Fruit fly (Drosophila melanogaster) whole organism, embryonic: ENCODE data around the gene Kr-h2.

ENCODE experiments used
- Adf1 ChIP-seq: fragments of 200-800 bp; sonication (Bioruptor generic); IDR thresholded peaks from 2 replicates; pipeline ENCODE4 v1.3.6; 2022; ENCODE audit warnings: missing biosample characterization, missing genetic modification characterization
- Asciz ChIP-seq: fragments of 200-800 bp; sonication (Bioruptor generic); optimal IDR thresholded peaks from 2 replicates; lab custom pipeline; 2017; ENCODE audit warnings: missing biosample characterization, mild to moderate bottlenecking, missing genetic modification characterization, missing genetic modification reagents
- Bgb ChIP-seq: fragments of 200-800 bp; sonication (Bioruptor generic); IDR thresholded peaks from 2 replicates; pipeline ENCODE4 v1.3.6; 2022; ENCODE audit warnings: missing biosample characterization, missing genetic modification characterization; ENCODE audit not compliant: partially characterized antibody
- CG11456 ChIP-seq: fragments of 200-800 bp; sonication (Bioruptor generic); IDR thresholded peaks from 3 replicates; pipeline ENCODE4 v1.3.6; 2022; ENCODE audit warnings: missing biosample characterization, missing genetic modification characterization
- CG11504 ChIP-seq: fragments of 200-800 bp; sonication (Bioruptor generic); optimal IDR thresholded peaks from 3 replicates; lab custom pipeline; 2019; ENCODE audit warnings: missing biosample characterization, mild to moderate bottlenecking, missing genetic modification characterization, moderate library complexity
- CG12071 ChIP-seq: fragments of 200-800 bp; sonication (Bioruptor generic); optimal IDR thresholded peaks from 3 replicates; lab custom pipeline; 2018; ENCODE audit warnings: missing biosample characterization, mild to moderate bottlenecking, missing genetic modification characterization
- CG12155 ChIP-seq: fragments of 200-800 bp; sonication (Bioruptor generic); optimal IDR thresholded peaks from 3 replicates; lab custom pipeline; 2016; ENCODE audit warnings: missing biosample characterization, missing genetic modification characterization
- CG14860 ChIP-seq: fragments of 200-800 bp; sonication (Bioruptor generic); IDR thresholded peaks from 3 replicates; pipeline ENCODE4 v1.3.6; 2022; ENCODE audit warnings: missing biosample characterization, missing genetic modification characterization; ENCODE audit not compliant: partially characterized antibody
- CG15514 ChIP-seq: fragments of 200-800 bp; sonication (Bioruptor generic); optimal IDR thresholded peaks from 3 replicates; lab custom pipeline; 2017; ENCODE audit warnings: missing biosample characterization, missing genetic modification characterization, mild to moderate bottlenecking, moderate library complexity, missing genetic modification reagents
- CG16779 ChIP-seq: fragments of 200-800 bp; sonication (Bioruptor generic); IDR thresholded peaks from 2 replicates; pipeline ENCODE4 v1.3.6; 2022; ENCODE audit warnings: missing biosample characterization, missing genetic modification characterization
- CG17568 ChIP-seq: fragments of 200-800 bp; sonication (Bioruptor generic); optimal IDR thresholded peaks from 2 replicates; lab custom pipeline; 2018; ENCODE audit warnings: missing biosample characterization, mild to moderate bottlenecking, missing genetic modification characterization, moderate library complexity
- CG18599 ChIP-seq: fragments of 200-800 bp; sonication (Bioruptor generic); optimal IDR thresholded peaks from 3 replicates; lab custom pipeline; 2017; ENCODE audit warnings: missing biosample characterization, missing genetic modification characterization, mild to moderate bottlenecking, moderate library complexity, missing genetic modification reagents
- CG2202 ChIP-seq: fragments of 200-800 bp; sonication (Bioruptor generic); optimal IDR thresholded peaks from 2 replicates; lab custom pipeline; 2018; ENCODE audit warnings: missing biosample characterization, mild to moderate bottlenecking, missing genetic modification characterization
- CG2712 ChIP-seq: fragments of 200-800 bp; optimal IDR thresholded peaks from 3 replicates; lab custom pipeline; 2019; ENCODE audit warnings: missing biosample characterization, mild to moderate bottlenecking, missing genetic modification characterization, moderate library complexity
- CG3065 ChIP-seq: fragments of 200-800 bp; sonication (Bioruptor generic); optimal IDR thresholded peaks from 2 replicates; lab custom pipeline; 2016; ENCODE audit warnings: missing biosample characterization, missing genetic modification characterization
- CG32767 ChIP-seq: fragments of 200-800 bp; sonication (Bioruptor generic); IDR thresholded peaks from 2 replicates; pipeline ENCODE4 v1.3.6; 2022; ENCODE audit warnings: missing biosample characterization, missing genetic modification characterization
- CG4820 ChIP-seq: fragments of 200-800 bp; sonication (Bioruptor generic); optimal IDR thresholded peaks from 3 replicates; lab custom pipeline; 2016; ENCODE audit warnings: missing biosample characterization, missing genetic modification characterization
- CG6175 ChIP-seq: fragments of 200-800 bp; sonication (Bioruptor generic); IDR thresholded peaks from 3 replicates; pipeline ENCODE4 v1.3.6; 2022; ENCODE audit warnings: missing biosample characterization, missing genetic modification characterization
- CG6654 ChIP-seq: fragments of 200-800 bp; sonication (Bioruptor generic); optimal IDR thresholded peaks from 2 replicates; lab custom pipeline; 2017; ENCODE audit warnings: missing biosample characterization, mild to moderate bottlenecking, missing genetic modification characterization
- CG7963 ChIP-seq: fragments of 200-800 bp; sonication (Bioruptor generic); IDR thresholded peaks from 3 replicates; pipeline ENCODE4 v1.3.6; 2022; ENCODE audit warnings: missing biosample characterization, missing genetic modification characterization; ENCODE audit not compliant: partially characterized antibody
- CG8290 ChIP-seq, 3 experiments: fragments of 200-800 bp; sonication (Bioruptor generic); optimal IDR thresholded peaks; 2 replicates each; lab custom pipeline; 2016 to 2019; ENCODE audit warnings: missing biosample characterization in 3 of 3, missing genetic modification characterization in 3 of 3, mild to moderate bottlenecking in 2 of 3, moderate library complexity in 1 of 3
- CG8924 ChIP-seq: fragments of 200-800 bp; optimal IDR thresholded peaks from 3 replicates; lab custom pipeline; 2019; ENCODE audit warnings: missing biosample characterization, mild to moderate bottlenecking, missing genetic modification characterization, moderate library complexity
- CG9817 ChIP-seq: fragments of 200-800 bp; sonication (Bioruptor generic); optimal IDR thresholded peaks from 2 replicates; lab custom pipeline; 2018; ENCODE audit warnings: missing biosample characterization, mild to moderate bottlenecking, missing genetic modification characterization, moderate library complexity
- CG9876 ChIP-seq: fragments of 200-800 bp; sonication (Bioruptor generic); optimal IDR thresholded peaks from 2 replicates; lab custom pipeline; 2016; ENCODE audit warnings: missing biosample characterization, missing genetic modification characterization
- Chrac-16 ChIP-seq: fragments of 200-800 bp; sonication (Bioruptor generic); optimal IDR thresholded peaks from 3 replicates; lab custom pipeline; 2016; ENCODE audit warnings: missing biosample characterization, missing genetic modification characterization
- D19B ChIP-seq: fragments of 200-800 bp; sonication (Bioruptor generic); optimal IDR thresholded peaks from 2 replicates; lab custom pipeline; 2017; ENCODE audit warnings: missing biosample characterization, mild to moderate bottlenecking, missing genetic modification characterization
- Dref ChIP-seq: fragments of 200-800 bp; sonication (Bioruptor generic); IDR thresholded peaks from 2 replicates; pipeline ENCODE4 v1.3.6; 2022; ENCODE audit warnings: missing biosample characterization, missing genetic modification characterization
- Jarid2 ChIP-seq: fragments of 200-800 bp; sonication (Bioruptor generic); optimal IDR thresholded peaks from 3 replicates; lab custom pipeline; 2017; ENCODE audit warnings: mild to moderate bottlenecking, missing biosample characterization, missing genetic modification reagents, missing genetic modification characterization
- Rfx ChIP-seq: fragments of 200-800 bp; sonication (Bioruptor generic); IDR thresholded peaks from 2 replicates; pipeline ENCODE4 v1.3.6; 2022; ENCODE audit warnings: missing biosample characterization, missing genetic modification characterization
- Side ChIP-seq: fragments of 200-800 bp; sonication (Bioruptor generic); optimal IDR thresholded peaks from 2 replicates; lab custom pipeline; 2016; ENCODE audit warnings: missing biosample characterization, missing genetic modification characterization
- Six4 ChIP-seq: fragments of 200-800 bp; sonication (Bioruptor generic); optimal IDR thresholded peaks from 2 replicates; lab custom pipeline; 2016; ENCODE audit warnings: missing biosample characterization, missing genetic modification characterization
- Xrp1 ChIP-seq: fragments of 200-800 bp; sonication (Bioruptor generic); IDR thresholded peaks from 2 replicates; pipeline ENCODE4 v1.3.6; 2022; ENCODE audit warnings: missing biosample characterization, missing genetic modification characterization
- abd-A ChIP-seq: fragments of 200-800 bp; sonication (Bioruptor generic); optimal IDR thresholded peaks from 3 replicates; lab custom pipeline; 2019; ENCODE audit warnings: missing biosample characterization, mild to moderate bottlenecking, missing genetic modification characterization, moderate library complexity
- al ChIP-seq: fragments of 200-800 bp; sonication (Bioruptor generic); IDR thresholded peaks from 2 replicates; pipeline ENCODE4 v1.3.6; 2022; ENCODE audit warnings: missing biosample characterization, missing genetic modification characterization
- btn ChIP-seq: fragments of 200-800 bp; sonication (Bioruptor generic); optimal IDR thresholded peaks from 2 replicates; lab custom pipeline; 2016; ENCODE audit warnings: missing biosample characterization, missing genetic modification characterization
- dan ChIP-seq: fragments of 200-800 bp; sonication (Bioruptor generic); IDR thresholded peaks from 2 replicates; pipeline ENCODE4 v1.3.6; 2022; ENCODE audit warnings: missing biosample characterization, missing genetic modification characterization
- danr ChIP-seq: fragments of 200-800 bp; sonication (Bioruptor generic); IDR thresholded peaks from 2 replicates; pipeline ENCODE4 v1.3.6; 2022; ENCODE audit warnings: missing biosample characterization, missing genetic modification characterization
- dati ChIP-seq: fragments of 200-800 bp; sonication (Bioruptor generic); IDR thresholded peaks from 2 replicates; pipeline ENCODE4 v1.3.6; 2022; ENCODE audit warnings: missing biosample characterization, missing genetic modification characterization
- disco-r ChIP-seq: fragments of 200-800 bp; sonication (Bioruptor generic); optimal IDR thresholded peaks from 2 replicates; lab custom pipeline; 2016; ENCODE audit warnings: missing biosample characterization, missing genetic modification characterization
- dmrt99B ChIP-seq: fragments of 200-800 bp; sonication (Bioruptor generic); optimal IDR thresholded peaks from 2 replicates; lab custom pipeline; 2018; ENCODE audit warnings: missing biosample characterization, mild to moderate bottlenecking, missing genetic modification characterization, moderate library complexity
- eyg ChIP-seq: fragments of 200-800 bp; sonication (Bioruptor generic); optimal IDR thresholded peaks from 3 replicates; lab custom pipeline; 2016; ENCODE audit warnings: missing biosample characterization, missing genetic modification characterization
- fru ChIP-seq: fragments of >200 bp; optimal IDR thresholded peaks from 2 replicates; lab custom pipeline; 2017
- gcm2 ChIP-seq: fragments of 200-800 bp; sonication (Bioruptor generic); optimal IDR thresholded peaks from 2 replicates; lab custom pipeline; 2016; ENCODE audit warnings: missing biosample characterization, missing genetic modification characterization
- jing ChIP-seq: fragments of 200-800 bp; sonication (Bioruptor generic); optimal IDR thresholded peaks from 2 replicates; lab custom pipeline; 2018; ENCODE audit warnings: missing biosample characterization, mild to moderate bottlenecking, missing genetic modification characterization
- lmd ChIP-seq: fragments of 200-800 bp; sonication (Bioruptor generic); IDR thresholded peaks from 2 replicates; pipeline ENCODE4 v1.3.6; 2022; ENCODE audit warnings: missing biosample characterization, missing genetic modification characterization
- lov ChIP-seq, 2 experiments: fragments of 200-800 bp in 1 of 2; fragments of >200 bp in 1 of 2; sonication (Bioruptor generic) in 1 of 2; IDR thresholded peaks in 1 of 2; optimal IDR thresholded peaks in 1 of 2; 2 replicates in 1 of 2; 3 replicates in 1 of 2; pipeline versions ENCODE4 v1.3.6 to Lab custom; 2017 to 2022; ENCODE audit warnings: missing biosample characterization in 1 of 2, missing genetic modification characterization in 1 of 2
- pnt ChIP-seq: fragments of 200-800 bp; sonication (Bioruptor generic); optimal IDR thresholded peaks from 3 replicates; lab custom pipeline; 2016; ENCODE audit warnings: missing biosample characterization, missing genetic modification characterization
- schlank ChIP-seq: fragments of 200-800 bp; sonication (Bioruptor generic); optimal IDR thresholded peaks from 2 replicates; lab custom pipeline; 2018; ENCODE audit warnings: missing biosample characterization, mild to moderate bottlenecking, missing genetic modification characterization
- twi ChIP-seq: fragments of 200-800 bp; optimal IDR thresholded peaks from 2 replicates; lab custom pipeline; 2019; ENCODE audit warnings: missing biosample characterization, mild to moderate bottlenecking, missing genetic modification characterization, moderate library complexity
- vvl ChIP-seq: fragments of 200-800 bp; sonication (Bioruptor generic); IDR thresholded peaks from 2 replicates; pipeline ENCODE4 v1.3.6; 2022; ENCODE audit warnings: missing biosample characterization, missing genetic modification characterization

Kr-h2 gene

dm6 chr2L:6085733-6086317 lies 15.0 kb downstream of the Kr-h2 start (continued):
- TF ChIP-seq D19B (GFP tag; lab: Kevin White, UChicago) (no peak), disco-r (GFP tag; lab: Kevin White, UChicago) (no peak), CG11504 (tag; lab: Kevin White, UChicago) (no peak), vvl (GFP tag; lab: Robert Waterston, UW) (peak; percentile 36; the same call in 1 of the 2 replicates), danr (GFP tag; lab: Robert Waterston, UW) (no peak), CG15514 (GFP tag; lab: Kevin White, UChicago) (peak; percentile 21), dati (no peak), CG9876 (GFP tag; lab: Kevin White, UChicago) (no peak), Six4 (GFP tag; lab: Kevin White, UChicago) (no peak), eyg (GFP tag; lab: Kevin White, UChicago) (no peak), Xrp1 (no peak), gcm2 (GFP tag; lab: Kevin White, UChicago) (no peak), CG32767 (GFP tag; lab: Robert Waterston, UW) (peak; percentile 83), pnt (no peak), CG17568 (no peak), twi (tag; lab: Kevin White, UChicago) (no peak), al (no peak), Jarid2 (GFP tag; lab: Kevin White, UChicago) (no peak), Rfx (GFP tag; lab: Robert Waterston, UW) (peak; percentile 36; the same call in 1 of the 2 replicates), CG2202 (tag; lab: Kevin White, UChicago) (no peak), dmrt99B (tag; lab: Kevin White, UChicago) (no peak), CG7963 (GFP tag; lab: Robert Waterston, UW) (no peak), CG8290 (GFP tag; optimal IDR thresholded peaks at IDR 0.05; lab: Kevin White, UChicago) (no peak), CG8290 (tag; optimal IDR thresholded peaks at IDR 0.05; lab: Kevin White, UChicago) (peak in 1 of 2 experiments; percentile 10), abd-A (tag; lab: Kevin White, UChicago) (peak; percentile 93), CG18599 (peak; percentile 50), CG12071 (GFP tag; lab: Kevin White, UChicago) (no peak), Bgb (no peak; the same call in 1 of the 2 replicates), CG3065 (no peak), CG14860 (GFP tag; lab: Robert Waterston, UW) (no peak), fru (lab: Kevin White, UChicago) (no peak), Asciz (GFP tag; lab: Kevin White, UChicago) (no peak), jing (GFP tag; lab: Kevin White, UChicago) (no peak), CG2712 (tag; lab: Kevin White, UChicago) (no peak), Chrac-16 (GFP tag; lab: Kevin White, UChicago) (no peak), CG12155 (GFP tag; lab: Kevin White, UChicago) (peak; percentile 23), CG4820 (GFP tag; lab: Kevin White, UChicago) (no peak), CG16779 (GFP tag; lab: Robert Waterston, UW) (no peak), btn (GFP tag; lab: Kevin White, UChicago) (no peak), lmd (GFP tag; lab: Robert Waterston, UW) (no peak), lov (optimal IDR thresholded peaks at IDR 0.05; lab: Kevin White, UChicago) (no peak), lov (GFP tag; IDR thresholded peaks at IDR 0.05; lab: Robert Waterston, UW) (no peak), schlank (tag; lab: Kevin White, UChicago) (peak; percentile 18), CG9817 (no peak), CG6175 (GFP tag; lab: Robert Waterston, UW) (0 out of 3 replicates have a peak, but pooled peaks have one; percentile 34), Side (GFP tag; lab: Kevin White, UChicago) (no peak), CG8924 (tag; lab: Kevin White, UChicago) (no peak), CG6654 (GFP tag; lab: Kevin White, UChicago) (no peak), Dref (GFP tag; lab: Robert Waterston, UW) (no peak), dan (GFP tag; lab: Robert Waterston, UW) (no peak), CG11456 (GFP tag; lab: Robert Waterston, UW) (no peak), Adf1 (GFP tag; lab: Robert Waterston, UW) (peak; percentile 85)
